Fruit fly (Drosophila melanogaster) whole organism, larva: Measurements from ENCODE around the gene CG16863.

Experiments used
- noc ChIP-seq: fragments of 200-800 bp; sonication (Bioruptor generic); optimal IDR thresholded peaks from 3 replicates; lab custom pipeline; 2019; ENCODE audit warnings: missing biosample characterization, mild to moderate bottlenecking, missing genetic modification characterization, moderate library complexity

The CG16863 gene

dm6 chr2L:13835002-13835910 is 44.5 kb downstream of the CG16863 start, which contains the start of the genes mRpS23 and CenG1A:
mRpS23 (minus strand) TSS chr2L:13835072.
CenG1A (plus strand) TSS chr2L:13835564.
- TF ChIP-seq noc: peak; percentile 99

DNA sequence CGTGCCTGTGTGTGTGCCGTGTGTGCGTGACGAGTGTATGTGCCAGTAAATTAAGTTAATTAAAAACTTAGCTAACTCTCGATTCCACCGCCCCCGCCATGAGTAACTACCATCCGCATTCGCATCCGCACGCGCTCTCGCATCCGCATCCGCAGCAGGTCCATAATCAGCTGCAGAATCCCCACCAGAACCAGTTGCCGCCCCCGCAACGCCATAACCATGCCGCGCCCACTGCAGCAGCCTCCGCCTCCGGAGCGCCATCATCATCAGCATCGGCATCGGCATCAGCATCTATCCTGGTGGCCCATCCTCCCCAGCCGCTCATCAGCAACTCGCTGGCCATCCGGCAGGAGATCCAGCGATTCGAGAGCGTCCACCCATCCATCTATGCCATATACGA is 45.2 kb downstream of the CG16863 start:
- TF ChIP-seq noc: no peak

dm6 chr2L:13837579-13837978 is 46.8 kb downstream of the CG16863 start:
- TF ChIP-seq noc: no peak

DNA sequence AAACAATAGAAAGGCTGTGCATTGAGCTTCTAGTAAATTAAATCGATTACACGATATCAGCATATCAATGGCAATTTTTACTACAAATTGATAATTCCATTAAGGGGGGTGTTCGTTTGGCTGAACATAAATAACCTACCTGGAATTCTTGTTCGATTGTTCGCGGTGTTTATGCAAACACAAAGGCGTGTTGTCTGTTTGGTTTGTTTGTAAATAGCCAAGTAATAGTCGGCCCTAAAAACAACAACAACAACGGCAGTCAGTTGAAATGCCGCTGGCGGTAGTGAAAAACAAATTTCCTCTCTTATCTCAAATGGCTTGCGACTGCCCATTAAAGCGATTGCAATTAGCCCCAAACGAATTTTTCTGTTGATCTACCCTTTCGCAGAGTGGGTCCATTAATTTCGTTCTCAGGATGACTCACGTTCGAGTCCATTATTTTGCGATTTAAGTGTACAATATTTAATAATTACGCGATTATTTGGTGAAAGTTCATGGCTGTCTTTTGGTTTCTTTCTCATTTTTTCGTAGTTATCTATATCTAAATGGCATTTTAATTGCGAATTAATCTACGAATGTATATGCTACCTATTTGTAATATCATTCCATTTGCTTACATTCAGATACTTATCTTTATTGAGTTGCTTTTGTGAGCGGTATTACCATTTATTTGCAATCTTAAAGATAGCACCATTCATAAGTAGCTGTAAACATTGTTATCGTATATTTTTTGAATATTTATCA is 48.1 kb downstream of the CG16863 start:
- peak; percentile 53 for TF ChIP-seq noc

- TF ChIP-seq noc: peak; percentile 82
These were observed 49.0 kb downstream of the CG16863 start for dm6 chr2L:13839744-13840151.

DNA sequence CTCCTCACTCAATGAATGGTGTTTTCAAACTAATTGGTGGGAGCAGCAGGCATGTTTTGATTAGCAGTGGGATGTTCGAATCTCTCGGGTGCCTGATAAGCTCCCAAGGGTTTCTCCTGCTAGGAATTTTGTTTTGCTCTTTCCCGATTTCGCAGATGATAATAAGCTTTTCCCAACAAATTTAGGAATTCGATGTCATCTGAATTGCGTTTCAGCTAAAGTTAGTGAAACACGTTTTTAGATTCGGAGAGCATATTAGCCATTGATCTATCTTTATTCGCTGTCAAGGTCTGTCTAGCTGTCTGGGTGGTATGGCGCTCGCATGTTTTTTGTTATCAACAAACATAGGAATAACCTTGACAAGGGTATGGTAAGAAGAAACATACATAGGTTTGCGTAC is 50.7 kb downstream of the CG16863 start, which contains the start of gene CG33307:
CG33307 (minus strand) TSS at position 13 of the 400 bp plus-strand sequence.
- TF ChIP-seq noc: peak; percentile 61

- no peak for TF ChIP-seq noc
These were observed 51.3 kb downstream of the CG16863 start for dm6 chr2L:13842078-13842477.

DNA sequence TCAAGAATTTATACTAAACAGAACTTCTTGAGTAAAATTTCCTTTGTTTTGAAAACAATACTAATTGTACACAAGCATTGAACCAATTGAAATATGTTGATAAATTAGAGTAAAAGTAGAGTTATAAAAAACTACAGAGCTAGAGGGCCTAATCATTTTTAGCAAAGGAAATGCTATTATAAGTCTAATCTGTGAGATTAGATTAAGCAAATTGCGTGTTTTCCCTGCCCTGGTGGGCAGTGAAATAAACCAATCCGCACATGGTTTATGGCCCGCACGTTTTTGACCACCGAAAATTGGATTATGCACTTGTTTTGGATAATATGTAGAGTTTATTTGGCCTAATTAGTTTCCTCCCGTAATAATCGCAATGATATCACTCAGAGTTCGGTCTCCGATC is 51.8 kb downstream of the CG16863 start:
- TF ChIP-seq noc: no peak
